Worm (Caenorhabditis elegans): ENCODE measurements around the gene arrd-24.

ce11 chrX:13974448-13975071, 5.8 kb downstream of the arrd-24 start:
- TF ChIP-seq nhr-11 (tag; optimal IDR thresholded peaks at IDR 0.05) (no peak), aly-2 (tag; optimal IDR thresholded peaks at IDR 0.05) (no peak), nhr-28 (tag; optimal IDR thresholded peaks at IDR 0.05) (no peak), nhr-25 (tag; optimal IDR thresholded peaks at IDR 0.05) (peak; percentile 75), ztf-11 (tag; optimal IDR thresholded peaks at IDR 0.05) (no peak), fos-1 (tag; optimal IDR thresholded peaks at IDR 0.05) (no peak), nhr-12 (tag; optimal IDR thresholded peaks at IDR 0.05) (no peak), nhr-77 (tag; optimal IDR thresholded peaks at IDR 0.05) (no peak), R02D3.7 (tag; optimal IDR thresholded peaks at IDR 0.05) (no peak), ceh-9 (tag; optimal IDR thresholded peaks at IDR 0.05) (no peak), ceh-16 (tag; optimal IDR thresholded peaks at IDR 0.05) (no peak), zag-1 (tag; optimal IDR thresholded peaks at IDR 0.05) (no peak), nfya-1 (tag; optimal IDR thresholded peaks at IDR 0.05; ENCODE audit: insufficient read depth) (no peak), nhr-23 (tag; optimal IDR thresholded peaks at IDR 0.05) (peak; percentile 82)
